Worm (Caenorhabditis elegans): ENCODE measurements around the gene D1005.5.

D1005.5 gene

ce11 chrX:1472880-1473279 is at the start of gene D1005.5:
TSS of gene D1005.5 (minus strand) at chrX:1472980.
- TF ChIP-seq ham-2 (GFP tag; optimal IDR thresholded peaks at IDR 0.05) (no peak), elt-1 (tag; optimal IDR thresholded peaks at IDR 0.05; ENCODE audit: borderline replicate concordance, insufficient read depth) (no peak), nhr-2 (tag; optimal IDR thresholded peaks at IDR 0.05) (no peak), nhr-237 (tag; optimal IDR thresholded peaks at IDR 0.05) (no peak), pha-4 (tag; optimal IDR thresholded peaks at IDR 0.05) (no peak), nhr-28 (tag; optimal IDR thresholded peaks at IDR 0.05) (no peak), nhr-12 (tag; optimal IDR thresholded peaks at IDR 0.05) (no peak), blmp-1 (tag; optimal IDR thresholded peaks at IDR 0.05) (no peak), sptf-1 (tag; optimal IDR thresholded peaks at IDR 0.05) (no peak), ceh-39 (tag; optimal IDR thresholded peaks at IDR 0.05) (no peak), mls-2 (tag; optimal IDR thresholded peaks at IDR 0.05) (no peak), nhr-76 (tag; optimal IDR thresholded peaks at IDR 0.05) (no peak), unc-39 (tag; optimal IDR thresholded peaks at IDR 0.05) (no peak), ceh-43 (GFP tag; optimal IDR thresholded peaks at IDR 0.05) (no peak), lin-13 (tag; optimal IDR thresholded peaks at IDR 0.05) (no peak)

- TF ChIP-seq unc-120 (tag; optimal IDR thresholded peaks at IDR 0.05; ENCODE audit: poor library complexity, severe bottlenecking): peak; percentile 68
- TF ChIP-seq flh-1 (GFP tag; optimal IDR thresholded peaks at IDR 0.05): no peak
- TF ChIP-seq bed-3 (GFP tag; optimal IDR thresholded peaks at IDR 0.05): no peak
- peak; percentile 71 for TF ChIP-seq hlh-1 (tag; optimal IDR thresholded peaks at IDR 0.05)
- TF ChIP-seq elt-3 (tag; optimal IDR thresholded peaks at IDR 0.05): no peak
- TF ChIP-seq ztf-11 (tag; optimal IDR thresholded peaks at IDR 0.05): no peak
- TF ChIP-seq nhr-2 (tag; optimal IDR thresholded peaks at IDR 0.05): no peak
- TF ChIP-seq zip-8 (tag; optimal IDR thresholded peaks at IDR 0.05): no peak
- no peak for TF ChIP-seq ceh-83 (GFP tag; optimal IDR thresholded peaks at IDR 0.05)
- no peak for TF ChIP-seq mab-5 (tag; optimal IDR thresholded peaks at IDR 0.05)
- no peak for TF ChIP-seq blmp-1 (tag; optimal IDR thresholded peaks at IDR 0.05)
- TF ChIP-seq pha-4 (tag; optimal IDR thresholded peaks at IDR 0.05): no peak
- TF ChIP-seq elt-1 (tag; optimal IDR thresholded peaks at IDR 0.05; ENCODE audit: borderline replicate concordance, insufficient read depth): no peak
- no peak for TF ChIP-seq ceh-39 (tag; optimal IDR thresholded peaks at IDR 0.05)
- TF ChIP-seq nhr-28 (tag; optimal IDR thresholded peaks at IDR 0.05): no peak
- TF ChIP-seq lin-32 (GFP tag; optimal IDR thresholded peaks at IDR 0.05): no peak
- no peak for TF ChIP-seq cnd-1 (tag; optimal IDR thresholded peaks at IDR 0.05)
- peak; percentile 5 for TF ChIP-seq ces-1 (GFP tag; optimal IDR thresholded peaks at IDR 0.05)
- peak; percentile 1 for TF ChIP-seq unc-62 (GFP tag; optimal IDR thresholded peaks at IDR 0.05)
- no peak for TF ChIP-seq mls-2 (tag; optimal IDR thresholded peaks at IDR 0.05)
- no peak for TF ChIP-seq lin-13 (tag; optimal IDR thresholded peaks at IDR 0.05)
- TF ChIP-seq ham-2 (GFP tag; optimal IDR thresholded peaks at IDR 0.05): no peak
- no peak for TF ChIP-seq sem-2 (GFP tag; optimal IDR thresholded peaks at IDR 0.05)
- TF ChIP-seq M03D4.4 (tag; optimal IDR thresholded peaks at IDR 0.05): no peak
- TF ChIP-seq sptf-1 (tag; optimal IDR thresholded peaks at IDR 0.05): peak; percentile 2
- TF ChIP-seq tbx-8 (GFP tag; optimal IDR thresholded peaks at IDR 0.05): no peak
- no peak for TF ChIP-seq lsy-2 (tag; optimal IDR thresholded peaks at IDR 0.05)
- no peak for TF ChIP-seq ceh-43 (GFP tag; optimal IDR thresholded peaks at IDR 0.05)
- TF ChIP-seq nhr-76 (tag; optimal IDR thresholded peaks at IDR 0.05): no peak
- TF ChIP-seq mep-1 (tag; optimal IDR thresholded peaks at IDR 0.05): no peak
- TF ChIP-seq nhr-12 (tag; optimal IDR thresholded peaks at IDR 0.05): no peak
- TF ChIP-seq nhr-237 (tag; optimal IDR thresholded peaks at IDR 0.05): no peak
- TF ChIP-seq unc-39 (tag; optimal IDR thresholded peaks at IDR 0.05): no peak
- no peak for TF ChIP-seq drap-1 (GFP tag; optimal IDR thresholded peaks at IDR 0.05)
- no peak for TF ChIP-seq snpc-4 (tag; optimal IDR thresholded peaks at IDR 0.05)
These were observed 49.3 kb upstream of the D1005.5 start for ce11 chrX:1522068-1522467.

DNA sequence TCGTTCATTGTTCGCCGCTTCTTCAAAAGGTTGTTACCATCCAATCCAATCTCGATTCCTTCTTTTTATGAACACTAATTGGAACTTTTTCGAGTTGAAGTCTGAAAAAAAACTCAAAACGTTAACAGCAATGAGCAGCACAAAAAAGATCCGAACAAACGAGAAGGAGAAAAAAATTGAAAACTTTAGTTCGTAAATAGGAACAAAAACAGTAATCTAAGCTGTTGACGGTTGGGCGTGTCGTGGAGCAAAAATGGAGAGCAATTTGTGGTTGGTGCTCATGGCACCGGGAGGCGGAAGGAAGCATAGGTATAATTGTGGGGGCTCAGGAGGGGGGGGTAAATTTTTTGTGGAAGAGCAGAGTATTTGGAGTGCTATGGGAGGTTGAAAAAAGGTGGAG is 48.6 kb upstream of the D1005.5 start, which contains the start of gene toca-1:
Gene toca-1, minus strand, starts transcription at position 101 of the 400 bp plus-strand sequence.
- TF ChIP-seq nhr-2 (tag; optimal IDR thresholded peaks at IDR 0.05) (no peak), hlh-1 (tag; optimal IDR thresholded peaks at IDR 0.05) (no peak)

- TF ChIP-seq ham-2 (GFP tag; optimal IDR thresholded peaks at IDR 0.05) (no peak), ceh-39 (tag; optimal IDR thresholded peaks at IDR 0.05) (no peak), lin-32 (GFP tag; optimal IDR thresholded peaks at IDR 0.05) (no peak), M03D4.4 (tag; optimal IDR thresholded peaks at IDR 0.05) (no peak), lsy-2 (tag; optimal IDR thresholded peaks at IDR 0.05) (no peak), unc-120 (tag; optimal IDR thresholded peaks at IDR 0.05; ENCODE audit: poor library complexity, severe bottlenecking) (peak; percentile 4), unc-62 (GFP tag; optimal IDR thresholded peaks at IDR 0.05) (no peak), elt-1 (tag; optimal IDR thresholded peaks at IDR 0.05; ENCODE audit: borderline replicate concordance, insufficient read depth) (no peak)
These were observed 44.7 kb upstream of the D1005.5 start for ce11 chrX:1517519-1517918.

All from whole organism, mixed stage, embryonic.